Worm (Caenorhabditis elegans): ENCODE measurements around the gene mtre-1.
A peak's percentile ranks its signal among the peaks of the same experiment; 100 is the strongest.

DNA sequence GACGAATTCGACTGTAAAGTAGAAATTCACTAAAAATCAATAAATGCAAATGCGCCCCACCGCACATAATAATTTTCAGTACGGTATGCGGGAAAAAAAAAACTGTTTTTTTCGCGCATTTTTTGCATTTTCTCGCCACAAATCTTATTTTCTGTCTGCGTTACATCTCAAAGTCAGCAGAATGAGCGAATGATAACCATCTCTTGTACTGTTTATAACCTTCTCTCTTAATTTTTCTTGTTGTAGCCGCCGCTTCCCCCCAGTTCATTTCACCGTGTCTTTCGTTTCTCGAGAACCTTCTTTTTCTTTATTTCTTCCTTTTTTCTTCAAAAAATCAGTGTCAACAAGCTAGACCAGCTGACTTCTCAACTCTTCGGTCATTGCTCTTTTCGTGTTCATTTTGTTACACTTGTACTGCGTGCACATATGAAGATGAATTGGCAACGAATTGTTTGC lies 34.9 kb downstream of the mtre-1 start:
- TF ChIP-seq nhr-25 (tag; optimal IDR thresholded peaks at IDR 0.05; ENCODE audit: borderline replicate concordance, insufficient read depth) (peak; percentile 20), pha-4 (GFP tag; IDR thresholded peaks at IDR 0.05) (no peak), pha-4 (tag; optimal IDR thresholded peaks at IDR 0.05) (peak; percentile 79), nhr-77 (tag; optimal IDR thresholded peaks at IDR 0.05) (peak; percentile 12), lin-39 (tag; optimal IDR thresholded peaks at IDR 0.05) (no peak), tra-1 (GFP tag; IDR thresholded peaks at IDR 0.05) (peak; percentile 24; the same call in 1 of the 2 replicates), unc-62 (GFP tag; optimal IDR thresholded peaks at IDR 0.05 in 1 of 2) (peak in 1 of 2 experiments; percentile 95), unc-62 (tag; optimal IDR thresholded peaks at IDR 0.05) (no peak), lin-15B (tag; optimal IDR thresholded peaks at IDR 0.05) (no peak), fkh-10 (GFP tag; optimal IDR thresholded peaks at IDR 0.05) (no peak), ama-1 (optimal IDR thresholded peaks at IDR 0.05) (no peak), ZK546.5 (tag; optimal IDR thresholded peaks at IDR 0.05) (no peak)

Data from whole organism, L4 larva.